Worm (Caenorhabditis elegans) whole organism, midembryonic: ENCODE results near the gene Y116A8C.470.

Source experiments
- cog-1 ChIP-seq: sonication (generic microtip); optimal IDR thresholded peaks from 2 replicates; lab custom pipeline; 2016; ENCODE audit warnings: missing genetic modification characterization, missing compliant biosample characterization
- flt-1 ChIP-seq: fragments of 200-800 bp; sonication (Bioruptor generic); IDR thresholded peaks from 2 replicates; pipeline ENCODE4 v1.3.6; 2022; ENCODE audit warnings: missing genetic modification characterization, missing compliant biosample characterization
- klf-2 ChIP-seq: fragments of 200-800 bp; sonication (Bioruptor generic); conservative IDR thresholded peaks from 2 replicates; pipeline ENCODE4 v1.3.6; 2022; ENCODE audit warnings: missing genetic modification reagents, missing genetic modification characterization, missing compliant biosample characterization
- med-1 ChIP-seq: sonication (generic microtip); optimal IDR thresholded peaks from 2 replicates; lab custom pipeline; 2017; ENCODE audit warnings: missing genetic modification characterization, mild to moderate bottlenecking, missing compliant biosample characterization, antibody characterized with exemption, missing genetic modification reagents; ENCODE audit not compliant: insufficient read depth
- ref-1 ChIP-seq: fragments of 200-800 bp; sonication (Bioruptor generic); conservative IDR thresholded peaks from 2 replicates; pipeline ENCODE4 v1.3.6; 2022; ENCODE audit warnings: missing genetic modification reagents, missing genetic modification characterization, missing compliant biosample characterization
- tab-1 ChIP-seq: fragments of 200-800 bp; sonication (Bioruptor generic); IDR thresholded peaks from 2 replicates; pipeline ENCODE4 v1.3.6; 2022; ENCODE audit warnings: missing genetic modification characterization, missing compliant biosample characterization
- ztf-23 ChIP-seq: fragments of 200-800 bp; sonication (Bioruptor generic); IDR thresholded peaks from 2 replicates; pipeline ENCODE4 v1.3.6; 2022; ENCODE audit warnings: missing genetic modification reagents, missing genetic modification characterization, missing compliant biosample characterization
- ztf-29 ChIP-seq: fragments of 200-800 bp; sonication (Bioruptor generic); IDR thresholded peaks from 2 replicates; pipeline ENCODE4 v1.3.6; 2022; ENCODE audit warnings: missing genetic modification reagents, missing genetic modification characterization, missing compliant biosample characterization

DNA sequence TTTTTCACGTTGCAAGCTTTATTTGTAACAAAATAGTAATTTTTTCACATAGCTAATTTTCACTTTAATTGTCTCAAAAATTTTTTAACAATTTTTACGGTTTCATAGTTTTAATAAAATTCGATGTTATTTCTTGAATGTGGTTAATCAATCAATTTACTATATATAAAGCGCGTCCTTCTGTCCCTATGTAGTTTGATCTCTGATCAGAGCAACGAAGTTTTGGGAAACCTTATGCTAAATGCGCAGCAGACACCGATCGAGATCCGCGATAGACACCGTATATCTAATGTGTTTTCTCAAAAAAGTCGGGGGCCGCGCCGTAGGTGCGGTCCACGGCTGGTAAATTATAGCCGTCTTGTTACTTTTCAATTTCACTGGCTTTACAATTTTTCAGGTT is 30.5 kb downstream of the Y116A8C.470 start:
- TF ChIP-seq ztf-23 (GFP tag; lab: Robert Waterston, UW), result no peak
- TF ChIP-seq tab-1, result no peak
- TF ChIP-seq med-1 (GFP tag; lab: Kevin White, UChicago), result no peak
- TF ChIP-seq ztf-29 (GFP tag; lab: Robert Waterston, UW), result no peak
- TF ChIP-seq ref-1 (GFP tag; lab: Robert Waterston, UW), result no peak
- TF ChIP-seq flt-1, result no peak
- no peak for TF ChIP-seq cog-1
- TF ChIP-seq klf-2 (GFP tag; lab: Robert Waterston, UW), result no peak
